Worm (Caenorhabditis elegans): ENCODE measurements around the gene argk-1.

ce11 chrV:16129116-16129515, 25.4 kb downstream of the argk-1 start:
- TF ChIP-seq nhr-237 (tag; optimal IDR thresholded peaks at IDR 0.05) (no peak), ces-1 (GFP tag; optimal IDR thresholded peaks at IDR 0.05) (no peak), tbx-8 (GFP tag; optimal IDR thresholded peaks at IDR 0.05) (no peak), elt-3 (tag; optimal IDR thresholded peaks at IDR 0.05) (no peak), lin-32 (GFP tag; optimal IDR thresholded peaks at IDR 0.05) (no peak), elt-1 (tag; optimal IDR thresholded peaks at IDR 0.05; ENCODE audit: borderline replicate concordance, insufficient read depth) (no peak), snpc-4 (tag; optimal IDR thresholded peaks at IDR 0.05) (no peak), M03D4.4 (tag; optimal IDR thresholded peaks at IDR 0.05) (no peak)

Measured in whole organism, mixed stage, embryonic.